Fruit fly (Drosophila melanogaster): Measurements from ENCODE around the gene CG6569.
A peak's percentile ranks its signal among the peaks of the same experiment; 100 is the strongest.

The CG6569 gene

dm6 chr3R:21825775-21826558, 41.8 kb downstream of the CG6569 start:
- TF ChIP-seq Vsx2 (GFP tag; optimal IDR thresholded peaks at IDR 0.05; ENCODE audit: partially characterized antibody) (no peak), foxo (GFP tag; optimal IDR thresholded peaks at IDR 0.05) (no peak), dmrt93B (GFP tag; optimal IDR thresholded peaks at IDR 0.05) (no peak), h (GFP tag; optimal IDR thresholded peaks at IDR 0.05) (peak; percentile 0), Sp1 (GFP tag; optimal IDR thresholded peaks at IDR 0.05) (peak; percentile 1)

- TF ChIP-seq CG32264 (GFP tag; optimal IDR thresholded peaks at IDR 0.05) (no peak), GATAd (GFP tag; optimal IDR thresholded peaks at IDR 0.05) (no peak), tai (GFP tag; optimal IDR thresholded peaks at IDR 0.05) (peak; percentile 3), Vsx2 (GFP tag; optimal IDR thresholded peaks at IDR 0.05; ENCODE audit: partially characterized antibody) (no peak), Sp1 (GFP tag; optimal IDR thresholded peaks at IDR 0.05) (peak; percentile 16), br (GFP tag; optimal IDR thresholded peaks at IDR 0.05) (no peak), HLH106 (tag; optimal IDR thresholded peaks at IDR 0.05) (no peak), brk (GFP tag; optimal IDR thresholded peaks at IDR 0.05) (no peak), OdsH (GFP tag; optimal IDR thresholded peaks at IDR 0.05) (no peak)
Measured at dm6 chr3R:21825140-21825539, 42.6 kb downstream of the CG6569 start.

- TF ChIP-seq lola (GFP tag; optimal IDR thresholded peaks at IDR 0.05) (no peak), dmrt93B (GFP tag; optimal IDR thresholded peaks at IDR 0.05) (peak; percentile 24), Dif (GFP tag; optimal IDR thresholded peaks at IDR 0.05; ENCODE audit: partially characterized antibody) (peak; percentile 33), foxo (GFP tag; optimal IDR thresholded peaks at IDR 0.05) (peak in 1 of 2 experiments; percentile 10), psq (GFP tag; optimal IDR thresholded peaks at IDR 0.05) (peak; percentile 38), dl (GFP tag; optimal IDR thresholded peaks at IDR 0.05; ENCODE audit: insufficient read depth in 1 of 2, partially characterized antibody in 2 of 2) (no peak), woc (GFP tag; optimal IDR thresholded peaks at IDR 0.05) (peak; percentile 13)
Measured at dm6 chr3R:21824407-21825006, 43.2 kb downstream of the CG6569 start.

- TF ChIP-seq ey (GFP tag; optimal IDR thresholded peaks at IDR 0.05): no peak
- TF ChIP-seq fru (GFP tag; optimal IDR thresholded peaks at IDR 0.05): peak; percentile 38
- no peak for TF ChIP-seq br (GFP tag; optimal IDR thresholded peaks at IDR 0.05)
- peak; percentile 34 for TF ChIP-seq rgr (GFP tag; optimal IDR thresholded peaks at IDR 0.05)
- no peak for TF ChIP-seq CG32264 (GFP tag; optimal IDR thresholded peaks at IDR 0.05)
- no peak for TF ChIP-seq brk (GFP tag; optimal IDR thresholded peaks at IDR 0.05)
- no peak for TF ChIP-seq Mio (GFP tag; optimal IDR thresholded peaks at IDR 0.05)
- TF ChIP-seq psq (GFP tag; optimal IDR thresholded peaks at IDR 0.05): peak; percentile 70
- no peak for TF ChIP-seq jim (GFP tag; optimal IDR thresholded peaks at IDR 0.05)
- no peak for TF ChIP-seq Rel (GFP tag; optimal IDR thresholded peaks at IDR 0.05)
- TF ChIP-seq Rel (tag; optimal IDR thresholded peaks at IDR 0.05): peak; percentile 17
- peak; percentile 50 for TF ChIP-seq CG9705 (GFP tag; optimal IDR thresholded peaks at IDR 0.05)
- TF ChIP-seq woc (GFP tag; optimal IDR thresholded peaks at IDR 0.05): no peak
- TF ChIP-seq foxo (GFP tag; optimal IDR thresholded peaks at IDR 0.05): peak in 1 of 2 experiments; percentile 67
- peak; percentile 58 for TF ChIP-seq Sp1 (GFP tag; optimal IDR thresholded peaks at IDR 0.05)
- peak; percentile 22 for TF ChIP-seq h (GFP tag; optimal IDR thresholded peaks at IDR 0.05)
- no peak for TF ChIP-seq tai (GFP tag; optimal IDR thresholded peaks at IDR 0.05)
- peak; percentile 74 for TF ChIP-seq HLH106 (tag; optimal IDR thresholded peaks at IDR 0.05)
- TF ChIP-seq dmrt93B (GFP tag; optimal IDR thresholded peaks at IDR 0.05): peak; percentile 79
- TF ChIP-seq pan (optimal IDR thresholded peaks at IDR 0.05): no peak
- no peak for TF ChIP-seq Jra (GFP tag; optimal IDR thresholded peaks at IDR 0.05)
- TF ChIP-seq Hr83 (GFP tag; optimal IDR thresholded peaks at IDR 0.05; ENCODE audit: poor library complexity, severe bottlenecking): no peak
- TF ChIP-seq OdsH (GFP tag; optimal IDR thresholded peaks at IDR 0.05): peak; percentile 53
- TF ChIP-seq dl (GFP tag; optimal IDR thresholded peaks at IDR 0.05; ENCODE audit: insufficient read depth in 1 of 2, partially characterized antibody in 2 of 2): no peak
Measured at dm6 chr3R:21823699-21824406, 43.9 kb downstream of the CG6569 start.

Data from whole organism, wandering third instar larva.